Fruit fly (Drosophila melanogaster) whole organism, embryonic: Measurements from ENCODE around the gene CG32066.

Source experiments
- Antp ChIP-seq: fragments of 200-800 bp; sonication (Bioruptor generic); optimal IDR thresholded peaks from 3 replicates; lab custom pipeline; 2016; ENCODE audit warnings: missing biosample characterization, missing genetic modification characterization
- Awh ChIP-seq: fragments of 200-800 bp; sonication (Bioruptor generic); IDR thresholded peaks from 2 replicates; pipeline ENCODE4, ENCODE4 v1.3.6; 2022; ENCODE audit warnings: missing biosample characterization, missing genetic modification characterization
- CG10321 ChIP-seq: fragments of 200-800 bp; sonication (Bioruptor generic); IDR thresholded peaks from 2 replicates; pipeline ENCODE4 v1.3.6; 2022; ENCODE audit warnings: missing biosample characterization, missing genetic modification characterization
- CG10462 ChIP-seq: fragments of 200-800 bp; sonication (Bioruptor generic); optimal IDR thresholded peaks from 2 replicates; lab custom pipeline; 2016; ENCODE audit warnings: missing biosample characterization, missing genetic modification characterization
- CG11093 ChIP-seq: fragments of 200-800 bp; sonication (Bioruptor generic); IDR thresholded peaks from 3 replicates; pipeline ENCODE4 v1.3.6; 2022; ENCODE audit warnings: missing biosample characterization, missing genetic modification characterization
- CG11560 ChIP-seq: fragments of 200-800 bp; sonication (Bioruptor generic); IDR thresholded peaks from 3 replicates; pipeline ENCODE4 v1.3.6; 2022; ENCODE audit warnings: missing biosample characterization, missing genetic modification characterization
- CG12071 ChIP-seq: fragments of 200-800 bp; sonication (Bioruptor generic); optimal IDR thresholded peaks from 3 replicates; lab custom pipeline; 2018; ENCODE audit warnings: missing biosample characterization, mild to moderate bottlenecking, missing genetic modification characterization
- CG12299 ChIP-seq: fragments of 200-800 bp; sonication (Bioruptor generic); optimal IDR thresholded peaks from 2 replicates; lab custom pipeline; 2018; ENCODE audit warnings: missing biosample characterization, mild to moderate bottlenecking, missing genetic modification characterization
- CG1233 ChIP-seq: fragments of 200-800 bp; sonication (Bioruptor generic); optimal IDR thresholded peaks from 4 replicates; lab custom pipeline; 2018; ENCODE audit warnings: missing biosample characterization, mild to moderate bottlenecking, missing genetic modification characterization
- CG13775 ChIP-seq: fragments of 200-800 bp; sonication (Bioruptor generic); optimal IDR thresholded peaks from 3 replicates; lab custom pipeline; 2017; ENCODE audit warnings: missing biosample characterization, mild to moderate bottlenecking, missing genetic modification characterization
- CG1602 ChIP-seq: fragments of 200-800 bp; sonication (Bioruptor generic); optimal IDR thresholded peaks from 3 replicates; lab custom pipeline; 2016; ENCODE audit warnings: missing biosample characterization, missing genetic modification characterization
- CG1603 ChIP-seq: fragments of 200-800 bp; sonication (Bioruptor generic); optimal IDR thresholded peaks from 2 replicates; lab custom pipeline; 2019; ENCODE audit warnings: missing biosample characterization, mild to moderate bottlenecking, missing genetic modification characterization, moderate library complexity
- CG16815 ChIP-seq: fragments of 200-800 bp; sonication (Bioruptor generic); optimal IDR thresholded peaks from 3 replicates; lab custom pipeline; 2017; ENCODE audit warnings: missing biosample characterization, mild to moderate bottlenecking, missing genetic modification characterization
- CG17359 ChIP-seq: fragments of 200-800 bp; sonication (Bioruptor generic); optimal IDR thresholded peaks from 3 replicates; lab custom pipeline; 2018; ENCODE audit warnings: missing biosample characterization, mild to moderate bottlenecking, missing genetic modification characterization, moderate library complexity
- CG18476 ChIP-seq: fragments of 200-800 bp; sonication (Bioruptor generic); optimal IDR thresholded peaks from 2 replicates; lab custom pipeline; 2016; ENCODE audit warnings: missing biosample characterization, mild to moderate bottlenecking, missing genetic modification characterization
- CG42726 ChIP-seq: fragments of 200-800 bp; sonication (Bioruptor generic); IDR thresholded peaks from 2 replicates; pipeline ENCODE4 v1.3.6; 2022; ENCODE audit warnings: missing biosample characterization, missing genetic modification characterization; ENCODE audit not compliant: partially characterized antibody
- CG4282 ChIP-seq: fragments of 200-800 bp; sonication (Bioruptor generic); optimal IDR thresholded peaks from 2 replicates; lab custom pipeline; 2016; ENCODE audit warnings: missing biosample characterization, missing genetic modification characterization
- CG7987 ChIP-seq: fragments of 200-800 bp; sonication (Bioruptor generic); optimal IDR thresholded peaks from 2 replicates; lab custom pipeline; 2018; ENCODE audit warnings: missing biosample characterization, mild to moderate bottlenecking, missing genetic modification characterization, moderate library complexity
- CG8089 ChIP-seq: fragments of 200-800 bp; sonication (Bioruptor generic); optimal IDR thresholded peaks from 3 replicates; lab custom pipeline; 2016; ENCODE audit warnings: missing biosample characterization, missing genetic modification characterization
- CG8924 ChIP-seq: fragments of 200-800 bp; optimal IDR thresholded peaks from 3 replicates; lab custom pipeline; 2019; ENCODE audit warnings: missing biosample characterization, mild to moderate bottlenecking, missing genetic modification characterization, moderate library complexity
- Camta ChIP-seq: fragments of 200-800 bp; sonication (Bioruptor generic); optimal IDR thresholded peaks from 2 replicates; lab custom pipeline; 2016; ENCODE audit warnings: missing biosample characterization, missing genetic modification characterization
- E2f2 ChIP-seq: fragments of 200-800 bp; sonication (Bioruptor generic); IDR thresholded peaks from 2 replicates; pipeline ENCODE4 v1.3.6; 2022; ENCODE audit warnings: missing biosample characterization, missing genetic modification characterization
- HLH54F ChIP-seq: fragments of 200-800 bp; sonication (Bioruptor generic); optimal IDR thresholded peaks from 3 replicates; lab custom pipeline; 2016; ENCODE audit warnings: missing biosample characterization, missing genetic modification characterization
- Hr51 ChIP-seq, 2 experiments: fragments of 200-800 bp; sonication (Bioruptor generic); optimal IDR thresholded peaks; 2 replicates in 1 of 2; 3 replicates in 1 of 2; lab custom pipeline; 2016 to 2018; ENCODE audit warnings: missing biosample characterization in 2 of 2, missing genetic modification characterization in 2 of 2, mild to moderate bottlenecking in 1 of 2, moderate library complexity in 1 of 2
- Lpt ChIP-seq: fragments of >200 bp; optimal IDR thresholded peaks from 2 replicates; lab custom pipeline; 2018; ENCODE audit warnings: missing biosample characterization, missing genetic modification characterization
- MTF-1 ChIP-seq: fragments of 200-800 bp; sonication (Bioruptor generic); optimal IDR thresholded peaks from 2 replicates; lab custom pipeline; 2018; ENCODE audit warnings: missing biosample characterization, mild to moderate bottlenecking, missing genetic modification characterization, borderline replicate concordance
- Med ChIP-seq: fragments of 200-800 bp; sonication (Bioruptor generic); peaks from one replicate; lab custom pipeline; 2016; ENCODE audit warnings: missing biosample characterization, missing genetic modification characterization, mild to moderate bottlenecking, inconsistent platforms, moderate library complexity
- NFAT ChIP-seq: fragments of 200-800 bp; sonication (Bioruptor generic); IDR thresholded peaks from 2 replicates; pipeline ENCODE4 v1.3.6; 2022; ENCODE audit warnings: missing biosample characterization, missing genetic modification characterization
- Nf-YC ChIP-seq: fragments of 200-800 bp; optimal IDR thresholded peaks from 3 replicates; lab custom pipeline; 2019; ENCODE audit warnings: missing biosample characterization, mild to moderate bottlenecking, missing genetic modification characterization, moderate library complexity
- Spps ChIP-seq: fragments of 200-800 bp; sonication (Bioruptor generic); optimal IDR thresholded peaks from 2 replicates; lab custom pipeline; 2018; ENCODE audit warnings: missing biosample characterization, mild to moderate bottlenecking, missing genetic modification characterization
- YL-1 ChIP-seq: fragments of 200-800 bp; sonication (Bioruptor generic); optimal IDR thresholded peaks from 3 replicates; lab custom pipeline; 2017; ENCODE audit warnings: missing biosample characterization, mild to moderate bottlenecking, missing genetic modification characterization
- al ChIP-seq: fragments of 200-800 bp; sonication (Bioruptor generic); IDR thresholded peaks from 2 replicates; pipeline ENCODE4 v1.3.6; 2022; ENCODE audit warnings: missing biosample characterization, missing genetic modification characterization
- bcd ChIP-seq: fragments of 200-800 bp; sonication (Bioruptor generic); optimal IDR thresholded peaks from 2 replicates; lab custom pipeline; 2017; ENCODE audit warnings: missing biosample characterization, mild to moderate bottlenecking, missing genetic modification characterization
- br ChIP-seq: fragments of >200 bp; optimal IDR thresholded peaks from 2 replicates; lab custom pipeline; 2017
- cas ChIP-seq: fragments of 200-800 bp; sonication (Bioruptor generic); IDR thresholded peaks from 2 replicates; pipeline ENCODE4 v1.3.6; 2022; ENCODE audit warnings: missing biosample characterization, missing genetic modification characterization
- croc ChIP-seq: fragments of 200-800 bp; sonication (Bioruptor generic); conservative IDR thresholded peaks from 3 replicates; pipeline ENCODE4 v1.3.6; 2022; ENCODE audit warnings: missing biosample characterization, missing genetic modification characterization
- emc ChIP-seq: fragments of 200-800 bp; sonication (Bioruptor generic); optimal IDR thresholded peaks from 2 replicates; lab custom pipeline; 2016; ENCODE audit warnings: missing biosample characterization, missing genetic modification characterization
- eve ChIP-seq, 2 experiments: fragments of >200 bp; optimal IDR thresholded peaks; 2 replicates each; lab custom pipeline; 2017; ENCODE audit warnings: missing biosample characterization in 2 of 2, missing genetic modification characterization in 2 of 2
- ewg ChIP-seq: fragments of 200-800 bp; sonication (Bioruptor generic); optimal IDR thresholded peaks from 3 replicates; lab custom pipeline; 2017; ENCODE audit warnings: mild to moderate bottlenecking, missing biosample characterization, missing genetic modification reagents, missing genetic modification characterization
- gcm2 ChIP-seq: fragments of 200-800 bp; sonication (Bioruptor generic); optimal IDR thresholded peaks from 2 replicates; lab custom pipeline; 2016; ENCODE audit warnings: missing biosample characterization, missing genetic modification characterization
- gro ChIP-seq: fragments of 200-800 bp; sonication (Bioruptor generic); optimal IDR thresholded peaks from 2 replicates; lab custom pipeline; 2016; ENCODE audit warnings: missing biosample characterization, missing genetic modification characterization
- klu ChIP-seq: fragments of 200-800 bp; sonication (Bioruptor generic); IDR thresholded peaks from 2 replicates; pipeline ENCODE4 v1.3.6; 2022; ENCODE audit warnings: missing biosample characterization, missing genetic modification characterization
- maf-S ChIP-seq: fragments of 200-800 bp; sonication (Bioruptor generic); optimal IDR thresholded peaks from 2 replicates; lab custom pipeline; 2016; ENCODE audit warnings: missing biosample characterization, missing genetic modification characterization
- nerfin-1 ChIP-seq: fragments of 200-800 bp; sonication (Bioruptor generic); optimal IDR thresholded peaks from 3 replicates; lab custom pipeline; 2019; ENCODE audit warnings: missing biosample characterization, mild to moderate bottlenecking, missing genetic modification characterization, moderate library complexity
- nmo ChIP-seq: fragments of 200-800 bp; sonication (Bioruptor generic); optimal IDR thresholded peaks from 2 replicates; lab custom pipeline; 2018; ENCODE audit warnings: missing biosample characterization, mild to moderate bottlenecking, missing genetic modification characterization, moderate library complexity
- oc ChIP-seq: fragments of 200-800 bp; sonication (Bioruptor generic); optimal IDR thresholded peaks from 2 replicates; lab custom pipeline; 2018; ENCODE audit warnings: missing biosample characterization, mild to moderate bottlenecking, missing genetic modification characterization, moderate library complexity
- run ChIP-seq: fragments of 200-800 bp; sonication (Bioruptor generic); optimal IDR thresholded peaks from 3 replicates; lab custom pipeline; 2018; ENCODE audit warnings: missing biosample characterization, mild to moderate bottlenecking, missing genetic modification characterization
- sna ChIP-seq: fragments of 200-800 bp; sonication (Bioruptor generic); IDR thresholded peaks from 2 replicates; pipeline ENCODE4 v1.3.6; 2022; ENCODE audit warnings: missing biosample characterization, missing genetic modification characterization; ENCODE audit not compliant: partially characterized antibody
- tin ChIP-seq: fragments of 200-800 bp; sonication (Bioruptor generic); optimal IDR thresholded peaks from 3 replicates; lab custom pipeline; 2016; ENCODE audit warnings: missing biosample characterization, missing genetic modification characterization
- tup ChIP-seq: fragments of 200-800 bp; sonication (Bioruptor generic); optimal IDR thresholded peaks from 2 replicates; lab custom pipeline; 2016; ENCODE audit warnings: missing biosample characterization, mild to moderate bottlenecking, missing genetic modification characterization, moderate library complexity
- tx ChIP-seq: fragments of 200-800 bp; sonication (Bioruptor generic); optimal IDR thresholded peaks from 2 replicates; lab custom pipeline; 2016; ENCODE audit warnings: missing biosample characterization, missing genetic modification characterization

The CG32066 gene

DNA sequence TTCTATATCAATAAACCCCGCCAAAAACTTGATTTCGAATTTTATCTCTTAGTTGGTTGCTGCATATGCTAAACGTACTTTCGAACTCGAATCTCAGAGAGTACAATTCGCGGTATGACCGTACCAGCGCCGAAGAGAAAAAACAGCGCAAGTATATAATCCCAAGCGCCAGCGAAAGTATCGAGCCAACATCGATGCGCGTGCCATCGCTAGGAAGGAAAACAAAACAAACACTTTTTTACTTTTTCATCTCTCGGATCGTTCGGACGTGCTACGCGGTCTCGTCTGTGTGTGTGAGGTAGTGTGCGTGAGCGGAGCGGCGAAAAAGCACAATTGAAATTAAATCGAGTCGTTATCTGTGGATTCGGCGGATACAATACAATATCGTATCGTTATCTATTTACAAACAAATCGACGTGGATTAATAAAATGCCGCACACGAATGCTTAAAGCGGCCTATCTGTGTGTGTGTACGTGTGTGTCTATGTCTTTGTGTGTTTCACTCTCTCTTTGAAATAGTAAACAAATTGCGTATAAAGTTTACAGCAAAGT, 3.8 kb upstream of the CG32066 start, which contains the start of gene simj (continued):
- peak; percentile 64 for TF ChIP-seq CG12299 (tag; lab: Kevin White, UChicago)
- TF ChIP-seq Spps (tag; lab: Kevin White, UChicago): peak; percentile 29
- TF ChIP-seq MTF-1 (GFP tag; lab: Kevin White, UChicago): peak; percentile 58
- no peak for TF ChIP-seq CG11560 (tag; lab: Robert Waterston, UW)
- no peak for TF ChIP-seq CG10462 (GFP tag; lab: Kevin White, UChicago)
- TF ChIP-seq CG8924 (tag; lab: Kevin White, UChicago): peak; percentile 81
- TF ChIP-seq Hr51 (GFP tag; optimal IDR thresholded peaks at IDR 0.05; lab: Kevin White, UChicago): peak; percentile 10 to 39
- TF ChIP-seq bcd (GFP tag; lab: Kevin White, UChicago): peak; percentile 31
- TF ChIP-seq eve (GFP tag; optimal IDR thresholded peaks at IDR 0.05; lab: Kevin White, UChicago): peak in 1 of 2 experiments; percentile 76
- TF ChIP-seq cas: no peak
- peak; percentile 95 for TF ChIP-seq Med (GFP tag; lab: Kevin White, UChicago)
- TF ChIP-seq CG4282: peak; percentile 55
- peak; percentile 60 for TF ChIP-seq nmo (GFP tag; lab: Kevin White, UChicago)
- peak; percentile 26 for TF ChIP-seq tin (GFP tag; lab: Kevin White, UChicago)
- TF ChIP-seq oc: peak; percentile 70
- peak; percentile 23 for TF ChIP-seq CG8089 (GFP tag; lab: Kevin White, UChicago)
- TF ChIP-seq E2f2 (GFP tag; lab: Robert Waterston, UW): peak; percentile 87
- no peak for TF ChIP-seq YL-1 (GFP tag; lab: Kevin White, UChicago)
- peak; percentile 64 for TF ChIP-seq nerfin-1
- TF ChIP-seq CG17359: peak; percentile 29
- TF ChIP-seq CG7987: peak; percentile 70
- TF ChIP-seq gro (GFP tag; lab: Kevin White, UChicago): peak; percentile 55
- no peak for TF ChIP-seq CG13775
- peak; percentile 81 for TF ChIP-seq sna (GFP tag; lab: Robert Waterston, UW)
- TF ChIP-seq al: no peak
- peak; percentile 61 for TF ChIP-seq Nf-YC (tag; lab: Kevin White, UChicago)
- TF ChIP-seq Camta (GFP tag; lab: Kevin White, UChicago): no peak
- no peak for TF ChIP-seq CG16815 (GFP tag; lab: Kevin White, UChicago)
- peak; percentile 45 for TF ChIP-seq run
- TF ChIP-seq HLH54F (GFP tag; lab: Kevin White, UChicago): peak; percentile 26
- no peak for TF ChIP-seq CG10321 (GFP tag; lab: Robert Waterston, UW)
- no peak for TF ChIP-seq klu (GFP tag; lab: Robert Waterston, UW)
- TF ChIP-seq CG1602 (GFP tag; lab: Kevin White, UChicago): no peak
- TF ChIP-seq Antp (GFP tag; lab: Kevin White, UChicago): no peak
- TF ChIP-seq croc: no peak
- no peak for TF ChIP-seq br (lab: Kevin White, UChicago)
- TF ChIP-seq CG42726 (GFP tag; lab: Robert Waterston, UW): peak; percentile 94
- TF ChIP-seq NFAT (GFP tag; lab: Robert Waterston, UW): peak; percentile 68; the same call in 1 of the 2 replicates
- no peak for TF ChIP-seq CG11093 (GFP tag; lab: Robert Waterston, UW)
- TF ChIP-seq emc (GFP tag; lab: Kevin White, UChicago): no peak
- TF ChIP-seq ewg: peak; percentile 67
- TF ChIP-seq CG1603 (tag; lab: Kevin White, UChicago): peak; percentile 89
- TF ChIP-seq gcm2 (GFP tag; lab: Kevin White, UChicago): peak; percentile 61
- no peak; the same call in 1 of the 2 replicates for TF ChIP-seq Awh
- TF ChIP-seq CG1233 (GFP tag; lab: Kevin White, UChicago): peak; percentile 63
- TF ChIP-seq CG18476 (GFP tag; lab: Kevin White, UChicago): no peak
- no peak for TF ChIP-seq tup (GFP tag; lab: Kevin White, UChicago)
- TF ChIP-seq maf-S (GFP tag; lab: Kevin White, UChicago): no peak
- TF ChIP-seq CG12071: peak; percentile 31
- TF ChIP-seq Lpt: no peak
- TF ChIP-seq tx (GFP tag; lab: Kevin White, UChicago): peak; percentile 22
